Fruit fly (Drosophila melanogaster) ovary, adult (tissue): ENCODE measurements around the gene CG17364.

ENCODE experiments used
- CG17801 ChIP-seq: fragments of 200-800 bp; optimal IDR thresholded peaks from 2 replicates; lab custom pipeline; 2019; ENCODE audit warnings: missing biosample characterization, mild to moderate bottlenecking, missing genetic modification characterization, moderate library complexity; ENCODE audit not compliant: partially characterized antibody

The CG17364 gene

dm6 chr3L:13964635-13965501 lies 28.3 kb downstream of the CG17364 start, which contains the start of the genes Meics, Nxf3 and ssp2:
Meics (minus strand) TSS chr3L:13964702.
Nxf3 (plus strand) TSS chr3L:13965203.
ssp2 (plus strand) TSS chr3L:13965203.
- peak; percentile 5 for TF ChIP-seq CG17801 (GFP tag; lab: Kevin White, UChicago)

dm6 chr3L:13957789-13958188 lies 35.4 kb downstream of the CG17364 start:
- no peak for TF ChIP-seq CG17801 (GFP tag; lab: Kevin White, UChicago)

dm6 chr3L:13957212-13957668 lies 36.0 kb downstream of the CG17364 start:
- TF ChIP-seq CG17801 (GFP tag; lab: Kevin White, UChicago), result no peak

dm6 chr3L:13956667-13957066 lies 36.5 kb downstream of the CG17364 start:
- no peak for TF ChIP-seq CG17801 (GFP tag; lab: Kevin White, UChicago)

dm6 chr3L:13952484-13953048 lies 40.6 kb downstream of the CG17364 start:
- peak; percentile 11 for TF ChIP-seq CG17801 (GFP tag; lab: Kevin White, UChicago)

- no peak for TF ChIP-seq CG17801 (GFP tag; lab: Kevin White, UChicago)
Observed at dm6 chr3L:13951564-13951963, 41.6 kb downstream of the CG17364 start.

- no peak for TF ChIP-seq CG17801 (GFP tag; lab: Kevin White, UChicago)
Observed at dm6 chr3L:13949440-13950066, 43.6 kb downstream of the CG17364 start.

dm6 chr3L:13946003-13946402 lies 47.2 kb downstream of the CG17364 start:
- TF ChIP-seq CG17801 (GFP tag; lab: Kevin White, UChicago), result peak; percentile 2

dm6 chr3L:13939151-13939499 lies 54.1 kb downstream of the CG17364 start, which contains the start of gene CG32137:
CG32137 (plus strand) TSS chr3L:13939250.
- TF ChIP-seq CG17801 (GFP tag; lab: Kevin White, UChicago), result no peak

dm6 chr3L:13938470-13939150 lies 54.6 kb downstream of the CG17364 start:
- peak; percentile 86 for TF ChIP-seq CG17801 (GFP tag; lab: Kevin White, UChicago)

- TF ChIP-seq CG17801 (GFP tag; lab: Kevin White, UChicago), result no peak
Observed at dm6 chr3L:13936771-13937170, 56.4 kb downstream of the CG17364 start.

- TF ChIP-seq CG17801 (GFP tag; lab: Kevin White, UChicago), result no peak
Observed at dm6 chr3L:13934902-13935301, 58.3 kb downstream of the CG17364 start.

dm6 chr3L:13928769-13929594 lies 64.2 kb downstream of the CG17364 start, which contains the start of the genes CG8833 and DCTN1-p150:
CG8833 (minus strand) TSS chr3L:13929000.
DCTN1-p150 (plus strand) TSS chr3L:13929387.
- TF ChIP-seq CG17801 (GFP tag; lab: Kevin White, UChicago), result no peak
